Worm (Caenorhabditis elegans): ENCODE results near the gene C46G7.1.
"Not testable (repeated sequence)": the region's sequence is repeated elsewhere in the genome, so short reads cannot be mapped to it uniquely, and the experiment has no call there.

The C46G7.1 gene

DNA sequence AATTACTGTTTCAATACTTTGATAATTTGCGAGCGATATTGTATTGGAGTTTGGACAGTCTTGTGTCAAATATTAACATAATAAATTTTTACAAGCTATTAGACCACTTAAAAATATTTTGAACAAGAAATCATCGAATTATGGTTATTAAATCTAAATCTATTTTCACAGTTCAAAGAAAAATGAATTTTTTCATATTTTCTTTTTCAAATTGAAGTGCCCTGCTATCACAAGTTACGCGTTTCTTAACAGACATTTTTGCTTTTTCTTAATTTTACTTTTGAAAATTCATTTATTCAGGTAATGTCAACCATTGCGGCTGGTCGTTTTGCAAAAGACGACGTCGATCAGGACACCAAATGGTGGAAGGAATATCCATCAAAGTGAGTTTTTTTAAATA is 2.9 kb upstream of the C46G7.1 start, which contains the start of gene C46G7.2:
Gene C46G7.2, plus strand, starts transcription at position 301 of the 400 bp plus-strand sequence.
- TF ChIP-seq jun-1 (tag; optimal IDR thresholded peaks at IDR 0.05) (no peak), snpc-4 (tag; optimal IDR thresholded peaks at IDR 0.05) (no peak), nhr-111 (GFP tag; optimal IDR thresholded peaks at IDR 0.05) (no peak), Y105C5A.15 (GFP tag; IDR thresholded peaks at IDR 0.05) (no peak)

ce11 chrIV:6032413-6032812 is 14.6 kb downstream of the C46G7.1 start:
- TF ChIP-seq ama-1 (optimal IDR thresholded peaks at IDR 0.05): no peak
- no peak for TF ChIP-seq ceh-28 (tag; optimal IDR thresholded peaks at IDR 0.05)
- no peak for TF ChIP-seq rbr-2 (tag; optimal IDR thresholded peaks at IDR 0.05)
- no peak for TF ChIP-seq skn-1 (tag; optimal IDR thresholded peaks at IDR 0.05)
- TF ChIP-seq mes-2 (tag; optimal IDR thresholded peaks at IDR 0.05; ENCODE audit: poor library complexity, severe bottlenecking): no peak
- no peak for TF ChIP-seq dve-1 (tag; optimal IDR thresholded peaks at IDR 0.05; ENCODE audit: insufficient read depth)
- TF ChIP-seq sdz-12 (GFP tag; optimal IDR thresholded peaks at IDR 0.05): no peak
- no peak for TF ChIP-seq cey-2 (tag; optimal IDR thresholded peaks at IDR 0.05; ENCODE audit: borderline replicate concordance, insufficient read depth)
- no peak for TF ChIP-seq nhr-48 (tag; optimal IDR thresholded peaks at IDR 0.05)
- TF ChIP-seq fkh-10 (GFP tag; optimal IDR thresholded peaks at IDR 0.05): no peak
- no peak for TF ChIP-seq php-3 (GFP tag; IDR thresholded peaks at IDR 0.05)
- TF ChIP-seq madf-5 (GFP tag; IDR thresholded peaks at IDR 0.05): no peak
- no peak for TF ChIP-seq madf-9 (GFP tag; conservative IDR thresholded peaks at IDR 0.05)

DNA sequence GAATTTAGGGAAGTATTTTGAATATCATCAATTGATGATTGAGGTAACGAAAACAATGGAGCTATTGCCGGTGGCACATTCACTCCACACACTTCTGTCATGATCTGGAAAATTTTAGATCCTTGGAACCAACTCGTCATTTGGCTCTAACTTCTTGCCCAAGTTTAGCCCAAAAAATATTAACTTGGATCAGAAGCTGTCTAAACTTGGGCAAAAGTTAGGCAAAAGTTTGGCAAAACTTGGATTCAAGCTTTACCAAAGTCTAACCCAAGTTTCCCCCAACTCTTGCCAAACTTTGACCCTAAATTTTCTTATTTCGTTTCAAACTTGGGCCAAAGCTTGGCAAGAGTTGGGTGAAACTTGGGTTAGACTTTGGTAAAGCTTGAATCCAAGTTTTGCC is 15.7 kb downstream of the C46G7.1 start, which contains the start of gene pqn-22:
Gene pqn-22, minus strand, starts transcription at position 101 of the 400 bp plus-strand sequence.
- TF ChIP-seq spr-1 (tag; optimal IDR thresholded peaks at IDR 0.05); dmd-8 (GFP tag; IDR thresholded peaks at IDR 0.05); nhr-77 (tag; optimal IDR thresholded peaks at IDR 0.05): not testable (repeated sequence)

ce11 chrIV:6035113-6035512 is 17.3 kb downstream of the C46G7.1 start:
- no peak for TF ChIP-seq tag-97 (GFP tag; IDR thresholded peaks at IDR 0.05)
- no peak for TF ChIP-seq mxl-2 (GFP tag; conservative IDR thresholded peaks at IDR 0.05)
- no peak for TF ChIP-seq nhr-48 (tag; optimal IDR thresholded peaks at IDR 0.05)
- TF ChIP-seq unc-62 (GFP tag; optimal IDR thresholded peaks at IDR 0.05 in 1 of 2): peak in 1 of 2 experiments; percentile 66
- TF ChIP-seq unc-62 (tag; optimal IDR thresholded peaks at IDR 0.05): no peak
- TF ChIP-seq lsy-2 (tag; optimal IDR thresholded peaks at IDR 0.05): no peak

DNA sequence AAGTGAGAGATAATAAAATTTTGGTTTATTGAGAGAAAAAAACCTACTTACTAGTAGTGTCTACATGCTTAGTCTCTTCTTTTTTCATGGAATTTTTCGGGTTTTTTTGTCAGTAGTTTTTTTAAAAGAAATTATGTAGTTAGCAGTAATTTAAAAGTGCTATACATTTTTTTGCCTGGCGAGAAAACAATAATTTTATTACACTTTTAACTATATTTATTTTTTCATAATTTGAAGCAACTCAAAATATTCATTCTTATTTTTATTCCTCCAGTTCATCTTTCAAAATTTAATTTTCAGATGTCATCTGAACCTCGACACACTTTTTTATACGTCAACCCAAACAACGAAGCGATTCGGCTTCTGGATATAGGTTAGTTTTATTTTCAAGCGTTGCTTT is 22.9 kb downstream of the C46G7.1 start, which contains the start of gene kcc-2:
Gene kcc-2, plus strand, starts transcription at position 301 of the 400 bp plus-strand sequence.
- TF ChIP-seq F37D6.2 (tag; optimal IDR thresholded peaks at IDR 0.05): no peak
- TF ChIP-seq F26F4.8 (GFP tag; conservative IDR thresholded peaks at IDR 0.05): no peak

ce11 chrIV:6047164-6047727 is 29.4 kb downstream of the C46G7.1 start:
- TF ChIP-seq aha-1 (tag) (peak; percentile 5), unc-62 (GFP tag; optimal IDR thresholded peaks at IDR 0.05 in 1 of 2) (peak in 1 of 2 experiments; percentile 69), unc-62 (tag; optimal IDR thresholded peaks at IDR 0.05) (no peak), daf-16 (GFP tag; optimal IDR thresholded peaks at IDR 0.05) (no peak), daf-16 (tag; optimal IDR thresholded peaks at IDR 0.05) (no peak)

DNA sequence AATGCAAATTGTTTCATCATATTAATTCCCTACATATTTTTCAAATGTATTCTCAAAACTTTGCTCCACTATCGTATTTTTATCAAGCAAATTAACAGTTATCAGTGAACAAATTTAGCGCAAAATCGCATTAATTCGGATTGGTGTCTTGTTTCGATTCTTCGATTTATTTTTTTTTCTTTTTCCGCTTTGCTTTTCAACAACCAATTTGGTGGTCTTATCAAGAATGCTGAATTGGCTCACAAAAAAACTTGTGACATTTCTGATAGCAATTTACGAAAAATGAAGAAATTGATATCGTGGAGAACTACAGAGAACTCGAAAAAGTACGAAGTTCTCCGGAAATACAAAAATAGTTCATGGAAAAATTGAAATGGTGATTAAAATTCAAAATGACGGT is 30.7 kb downstream of the C46G7.1 start:
- TF ChIP-seq zip-11 (GFP tag; IDR thresholded peaks at IDR 0.05) (no peak), Y105C5A.15 (GFP tag; IDR thresholded peaks at IDR 0.05) (no peak), dve-1 (tag; optimal IDR thresholded peaks at IDR 0.05; ENCODE audit: insufficient read depth) (peak; percentile 58), D1046.2 (GFP tag; IDR thresholded peaks at IDR 0.05) (no peak), pqm-1 (tag; optimal IDR thresholded peaks at IDR 0.05) (peak; percentile 92), nhr-10 (tag; optimal IDR thresholded peaks at IDR 0.05) (no peak), lim-7 (GFP tag; IDR thresholded peaks at IDR 0.05) (no peak), nhr-41 (GFP tag; IDR thresholded peaks at IDR 0.05) (no peak), madf-9 (GFP tag; conservative IDR thresholded peaks at IDR 0.05) (no peak), lin-39 (tag; optimal IDR thresholded peaks at IDR 0.05) (no peak), nhr-28 (tag; optimal IDR thresholded peaks at IDR 0.05) (peak; percentile 71), F49E8.2 (tag; optimal IDR thresholded peaks at IDR 0.05; ENCODE audit: borderline replicate concordance) (no peak), nhr-77 (tag; optimal IDR thresholded peaks at IDR 0.05) (peak; percentile 26), set-16 (GFP tag; IDR thresholded peaks at IDR 0.05) (no peak), daf-16 (GFP tag; optimal IDR thresholded peaks at IDR 0.05) (no peak), daf-16 (tag; optimal IDR thresholded peaks at IDR 0.05) (peak; percentile 82), mdt-29 (GFP tag; IDR thresholded peaks at IDR 0.05) (no peak)
